Fruit fly (Drosophila melanogaster): ENCODE data around the gene CG11262.

CG11262 gene

dm6 chr3L:13022160-13022853 lies 27.4 kb downstream of the CG11262 start, which contains the start of gene Adk2 (continued):
- TF ChIP-seq CG14050 (GFP tag; IDR thresholded peaks at IDR 0.05) (no peak), CG14710 (tag; optimal IDR thresholded peaks at IDR 0.05) (no peak), her (GFP tag; optimal IDR thresholded peaks at IDR 0.05) (no peak), CG10267 (tag; optimal IDR thresholded peaks at IDR 0.05) (no peak), chm (GFP tag; IDR thresholded peaks at IDR 0.05) (no peak), Eip74EF (GFP tag; optimal IDR thresholded peaks at IDR 0.05) (no peak), CG4617 (GFP tag; optimal IDR thresholded peaks at IDR 0.05; ENCODE audit: borderline replicate concordance) (no peak), CG9932 (GFP tag; IDR thresholded peaks at IDR 0.05) (peak; percentile 76), MBD-R2 (GFP tag; IDR thresholded peaks at IDR 0.05) (peak; percentile 52; the same call in 1 of the 2 replicates), hb (GFP tag; IDR thresholded peaks at IDR 0.05; ENCODE audit: partially characterized antibody) (no peak), Dll (GFP tag; IDR thresholded peaks at IDR 0.05; ENCODE audit: partially characterized antibody) (no peak), croc (GFP tag; conservative IDR thresholded peaks at IDR 0.05) (no peak), Fer2 (tag; optimal IDR thresholded peaks at IDR 0.05) (no peak), CG6254 (GFP tag; optimal IDR thresholded peaks at IDR 0.05) (no peak), Optix (GFP tag; IDR thresholded peaks at IDR 0.05) (no peak), btn (GFP tag; optimal IDR thresholded peaks at IDR 0.05) (no peak), CoRest (tag; optimal IDR thresholded peaks at IDR 0.05) (no peak), CG15601 (tag; optimal IDR thresholded peaks at IDR 0.05) (no peak), trh (GFP tag; optimal IDR thresholded peaks at IDR 0.05) (no peak), scrt (GFP tag; optimal IDR thresholded peaks at IDR 0.05) (peak; percentile 10), p53 (GFP tag; optimal IDR thresholded peaks at IDR 0.05) (no peak), CG5180 (GFP tag; optimal IDR thresholded peaks at IDR 0.05) (no peak), CG15696 (tag; optimal IDR thresholded peaks at IDR 0.05) (no peak), Side (GFP tag; optimal IDR thresholded peaks at IDR 0.05) (no peak), Atf-2 (GFP tag; optimal IDR thresholded peaks at IDR 0.05) (no peak), Hr51 (GFP tag; optimal IDR thresholded peaks at IDR 0.05) (no peak), pan (optimal IDR thresholded peaks at IDR 0.05) (no peak), pan (GFP tag; optimal IDR thresholded peaks at IDR 0.05 in 1 of 2, IDR thresholded peaks at IDR 0.05 in 1 of 2) (no peak), C15 (GFP tag; IDR thresholded peaks at IDR 0.05) (no peak), CG10959 (GFP tag; IDR thresholded peaks at IDR 0.05) (peak; percentile 29; the same call in 1 of the 2 replicates), CG14965 (GFP tag; optimal IDR thresholded peaks at IDR 0.05; ENCODE audit: borderline replicate concordance) (no peak), Hmx (GFP tag; optimal IDR thresholded peaks at IDR 0.05) (no peak), Vsx1 (GFP tag; optimal IDR thresholded peaks at IDR 0.05) (no peak), row (GFP tag; IDR thresholded peaks at IDR 0.05) (peak; percentile 73), Hey (tag; optimal IDR thresholded peaks at IDR 0.05) (no peak), CG17612 (GFP tag; IDR thresholded peaks at IDR 0.05) (no peak), Nf-YC (tag; optimal IDR thresholded peaks at IDR 0.05) (no peak), CG17186 (GFP tag; optimal IDR thresholded peaks at IDR 0.05) (no peak), H15 (GFP tag; IDR thresholded peaks at IDR 0.05) (0 out of 3 replicates have a peak, but pooled peaks have one; percentile 39), kah (GFP tag; optimal IDR thresholded peaks at IDR 0.05) (peak; percentile 58), fd102C (GFP tag; optimal IDR thresholded peaks at IDR 0.05) (no peak), CG7786 (GFP tag; optimal IDR thresholded peaks at IDR 0.05) (no peak), Rx (GFP tag; IDR thresholded peaks at IDR 0.05) (peak; percentile 15; the same call in 1 of the 2 replicates), CG7357 (GFP tag; IDR thresholded peaks at IDR 0.05) (no peak), CG11723 (GFP tag; optimal IDR thresholded peaks at IDR 0.05) (no peak), Hr39 (optimal IDR thresholded peaks at IDR 0.05) (no peak), CrebB (tag; optimal IDR thresholded peaks at IDR 0.05) (peak; percentile 7), CG32772 (GFP tag; IDR thresholded peaks at IDR 0.05) (peak; percentile 31; the same call in 1 of the 2 replicates), CG18619 (GFP tag; optimal IDR thresholded peaks at IDR 0.05) (no peak)

All from whole organism, embryonic.